Worm (Caenorhabditis elegans) whole organism, L2 larva: ENCODE results near the gene D1014.4.

Source experiments
- crh-2 ChIP-seq: sonication (generic microtip); optimal IDR thresholded peaks from 2 replicates; lab custom pipeline; 2017; ENCODE audit warnings: missing biosample characterization, missing genetic modification characterization
- fos-1 ChIP-seq: fragments of 150-350 bp; optimal IDR thresholded peaks from 2 replicates; lab custom pipeline; 2014; ENCODE audit warnings: missing biosample characterization, missing genetic modification characterization
- nhr-237 ChIP-seq: fragments of 150-350 bp; optimal IDR thresholded peaks from 2 replicates; lab custom pipeline; 2014; ENCODE audit warnings: missing biosample characterization, missing genetic modification characterization

DNA sequence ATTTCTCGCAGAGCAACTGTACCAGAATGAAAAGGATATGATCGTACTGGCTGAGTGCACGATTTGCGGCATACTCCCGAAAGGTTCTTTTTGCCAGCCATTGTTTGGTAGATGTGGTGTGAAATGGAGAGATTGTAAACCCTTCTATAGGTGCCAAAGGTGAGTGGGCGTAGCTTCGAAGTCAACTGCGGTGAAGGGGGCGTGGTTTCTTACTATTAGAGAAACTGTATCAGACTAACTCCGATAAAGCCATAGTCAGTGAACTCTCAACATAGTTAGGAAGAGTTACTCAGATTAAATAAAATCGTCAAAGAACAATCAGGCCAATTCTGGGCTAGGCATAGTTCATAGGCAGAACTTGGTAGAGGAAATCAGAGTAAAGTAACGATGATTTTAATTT lies 44.3 kb downstream of the D1014.4 start, which contains the start of gene F20D6.9:
- no peak for TF ChIP-seq fos-1 (tag; lab: Kevin White, UChicago)
- TF ChIP-seq crh-2 (tag; lab: Kevin White, UChicago) = no peak
- no peak for TF ChIP-seq nhr-237
